Worm (Caenorhabditis elegans): Measurements from ENCODE around the gene C44B7.7.

The C44B7.7 gene

DNA sequence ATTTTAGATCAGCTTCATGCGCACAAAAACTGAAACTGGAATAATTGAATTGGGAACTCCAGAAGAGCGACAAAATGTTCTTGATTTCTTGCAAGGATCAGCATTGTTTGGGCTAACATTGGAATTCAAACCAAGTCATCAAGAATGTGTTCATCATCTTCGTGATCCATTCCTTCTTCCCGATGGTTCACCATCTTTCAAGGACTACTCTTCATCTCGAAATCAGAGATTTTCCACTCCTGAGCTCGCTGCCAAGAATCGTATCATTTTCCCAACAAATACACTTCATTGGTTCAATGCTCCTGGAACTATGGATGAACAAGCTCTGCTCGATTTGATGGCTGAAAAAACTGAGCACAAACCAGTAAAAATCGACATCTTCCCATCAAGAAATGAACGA lies 20.7 kb upstream of the C44B7.7 start:
- TF ChIP-seq nfya-1 (tag; optimal IDR thresholded peaks at IDR 0.05) (no peak), ceh-18 (tag; optimal IDR thresholded peaks at IDR 0.05) (no peak), ceh-2 (tag; optimal IDR thresholded peaks at IDR 0.05) (no peak), tbx-2 (tag; optimal IDR thresholded peaks at IDR 0.05) (no peak), hlh-30 (tag; optimal IDR thresholded peaks at IDR 0.05; ENCODE audit: insufficient read depth) (no peak), lin-11 (tag; optimal IDR thresholded peaks at IDR 0.05) (no peak), dve-1 (tag; optimal IDR thresholded peaks at IDR 0.05) (no peak), sdc-2 (tag; optimal IDR thresholded peaks at IDR 0.05) (no peak), pros-1 (tag; optimal IDR thresholded peaks at IDR 0.05) (no peak), sox-4 (tag; optimal IDR thresholded peaks at IDR 0.05) (no peak), ceh-22 (tag; optimal IDR thresholded peaks at IDR 0.05) (no peak), mec-3 (tag; optimal IDR thresholded peaks at IDR 0.05; ENCODE audit: borderline replicate concordance) (no peak), syd-9 (tag; optimal IDR thresholded peaks at IDR 0.05) (no peak), C38D4.7 (GFP tag; optimal IDR thresholded peaks at IDR 0.05) (no peak), elt-2 (tag; optimal IDR thresholded peaks at IDR 0.05) (no peak), pat-9 (tag; optimal IDR thresholded peaks at IDR 0.05) (no peak), hlh-8 (tag; optimal IDR thresholded peaks at IDR 0.05) (no peak), rnt-1 (tag; optimal IDR thresholded peaks at IDR 0.05) (no peak), ets-4 (tag; optimal IDR thresholded peaks at IDR 0.05) (no peak)

DNA sequence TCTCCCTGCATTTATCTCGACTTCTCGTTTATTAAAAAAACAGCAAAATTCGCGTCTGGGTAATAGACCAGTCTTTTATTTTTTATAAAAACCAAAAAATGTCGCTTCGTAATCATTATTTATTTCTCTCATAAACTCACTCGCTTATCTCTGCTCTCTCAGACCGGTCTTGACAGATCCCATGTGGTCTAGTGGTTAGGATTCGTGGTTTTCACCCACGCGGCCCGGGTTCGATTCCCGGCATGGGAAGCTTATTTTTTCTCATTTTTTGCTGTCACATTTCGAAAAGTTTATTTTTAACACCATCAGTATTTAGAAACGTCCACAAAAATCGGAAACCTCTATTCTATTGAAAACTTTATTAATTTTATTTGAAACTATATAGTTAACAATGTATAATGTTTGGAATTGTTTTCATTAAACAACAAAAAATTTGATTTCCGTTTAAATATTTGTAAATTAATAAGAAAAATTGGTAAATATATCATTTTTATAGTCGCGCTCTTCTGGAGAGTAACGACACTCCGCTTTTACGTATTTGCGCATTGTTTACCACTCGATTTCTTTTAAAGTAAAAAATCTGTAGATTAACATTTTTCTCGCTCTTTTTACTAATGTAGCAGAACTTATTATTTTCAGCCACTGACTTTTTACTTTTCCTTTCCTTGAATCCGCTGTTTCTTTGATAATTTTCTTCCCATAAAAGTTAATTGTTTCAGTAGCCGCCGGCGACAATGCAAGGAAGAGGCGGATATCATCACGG lies 18.2 kb upstream of the C44B7.7 start, which contains the start of gene hrpl-1:
Gene hrpl-1 (plus strand): TSS at position 713 of the 763 bp plus-strand sequence.
- TF ChIP-seq hlh-6 (tag; optimal IDR thresholded peaks at IDR 0.05) (no peak), odd-2 (tag; optimal IDR thresholded peaks at IDR 0.05) (no peak), nfya-1 (tag; optimal IDR thresholded peaks at IDR 0.05) (no peak), hlh-30 (tag; optimal IDR thresholded peaks at IDR 0.05; ENCODE audit: insufficient read depth) (no peak), hlh-13 (GFP tag; optimal IDR thresholded peaks at IDR 0.05) (no peak), ceh-9 (tag; optimal IDR thresholded peaks at IDR 0.05) (no peak), mec-3 (tag; optimal IDR thresholded peaks at IDR 0.05; ENCODE audit: borderline replicate concordance) (no peak), pqm-1 (tag; optimal IDR thresholded peaks at IDR 0.05) (no peak), tbx-2 (tag; optimal IDR thresholded peaks at IDR 0.05) (peak; percentile 46), T23F11.4 (GFP tag; optimal IDR thresholded peaks at IDR 0.05) (no peak), hlh-15 (tag; optimal IDR thresholded peaks at IDR 0.05) (peak; percentile 22), tbx-7 (tag; optimal IDR thresholded peaks at IDR 0.05) (no peak), pax-1 (tag; optimal IDR thresholded peaks at IDR 0.05) (no peak), zip-5 (tag; optimal IDR thresholded peaks at IDR 0.05) (no peak), nhr-11 (tag; optimal IDR thresholded peaks at IDR 0.05) (no peak), ceh-45 (GFP tag; IDR thresholded peaks at IDR 0.05) (0 out of 2 replicates have a peak, but pooled peaks have one; percentile 60), unc-3 (GFP tag; conservative IDR thresholded peaks at IDR 0.05) (no peak), unc-3 (tag; optimal IDR thresholded peaks at IDR 0.05) (no peak), C38D4.7 (GFP tag; optimal IDR thresholded peaks at IDR 0.05) (no peak), pag-3 (tag; optimal IDR thresholded peaks at IDR 0.05; ENCODE audit: borderline replicate concordance) (no peak), fax-1 (tag; optimal IDR thresholded peaks at IDR 0.05) (peak; percentile 28), sdc-2 (tag; optimal IDR thresholded peaks at IDR 0.05) (no peak), sox-2 (GFP tag; IDR thresholded peaks at IDR 0.05) (no peak; the same call in 1 of the 2 replicates), elt-4 (tag; optimal IDR thresholded peaks at IDR 0.05) (no peak), ztf-16 (tag; optimal IDR thresholded peaks at IDR 0.05) (peak; percentile 3), dve-1 (tag; optimal IDR thresholded peaks at IDR 0.05) (no peak), ceh-19 (GFP tag; optimal IDR thresholded peaks at IDR 0.05) (no peak), lin-11 (tag; optimal IDR thresholded peaks at IDR 0.05) (peak; percentile 1), syd-9 (tag; optimal IDR thresholded peaks at IDR 0.05) (no peak), ref-2 (tag; optimal IDR thresholded peaks at IDR 0.05) (no peak), ceh-22 (tag; optimal IDR thresholded peaks at IDR 0.05) (no peak), rnt-1 (tag; optimal IDR thresholded peaks at IDR 0.05) (no peak), unc-42 (tag; optimal IDR thresholded peaks at IDR 0.05) (no peak), ceh-14 (tag; optimal IDR thresholded peaks at IDR 0.05) (no peak), pat-9 (tag; optimal IDR thresholded peaks at IDR 0.05) (no peak), ttx-3 (tag; optimal IDR thresholded peaks at IDR 0.05) (peak; percentile 1), nhr-232 (tag; optimal IDR thresholded peaks at IDR 0.05) (peak; percentile 30), elt-2 (tag; optimal IDR thresholded peaks at IDR 0.05) (peak; percentile 9), Y22D7AL.16 (tag; optimal IDR thresholded peaks at IDR 0.05) (no peak), sox-4 (tag; optimal IDR thresholded peaks at IDR 0.05) (peak; percentile 45), fkh-6 (tag; optimal IDR thresholded peaks at IDR 0.05) (no peak), ceh-31 (tag; optimal IDR thresholded peaks at IDR 0.05) (no peak), ceh-24 (tag; optimal IDR thresholded peaks at IDR 0.05) (no peak)
